Fruit fly (Drosophila melanogaster) whole organism, embryonic: Measurements from ENCODE around the gene Lipt2.

Experiments
- Bdp1 ChIP-seq: fragments of 200-800 bp; sonication (Bioruptor generic); optimal IDR thresholded peaks from 3 replicates; lab custom pipeline; 2016; ENCODE audit warnings: missing biosample characterization, missing genetic modification characterization
- CG10147 ChIP-seq: fragments of 200-800 bp; sonication (Bioruptor generic); optimal IDR thresholded peaks from 2 replicates; lab custom pipeline; 2019; ENCODE audit warnings: missing biosample characterization, mild to moderate bottlenecking, missing genetic modification characterization, moderate library complexity
- CG1024 ChIP-seq: fragments of 200-800 bp; sonication (Bioruptor generic); IDR thresholded peaks from 2 replicates; pipeline ENCODE4 v1.3.6; 2022; ENCODE audit warnings: missing biosample characterization, missing genetic modification characterization
- CG12155 ChIP-seq: fragments of 200-800 bp; sonication (Bioruptor generic); optimal IDR thresholded peaks from 3 replicates; lab custom pipeline; 2016; ENCODE audit warnings: missing biosample characterization, missing genetic modification characterization
- CG12769 ChIP-seq: fragments of 200-800 bp; sonication (Bioruptor generic); optimal IDR thresholded peaks from 2 replicates; lab custom pipeline; 2019; ENCODE audit warnings: missing biosample characterization, mild to moderate bottlenecking, missing genetic modification characterization, moderate library complexity
- CG17568 ChIP-seq: fragments of 200-800 bp; sonication (Bioruptor generic); optimal IDR thresholded peaks from 2 replicates; lab custom pipeline; 2018; ENCODE audit warnings: missing biosample characterization, mild to moderate bottlenecking, missing genetic modification characterization, moderate library complexity
- CG2120 ChIP-seq: fragments of 200-800 bp; sonication (Bioruptor generic); optimal IDR thresholded peaks from 3 replicates; lab custom pipeline; 2016; ENCODE audit warnings: missing biosample characterization, missing genetic modification characterization
- CG2199 ChIP-seq: fragments of 200-800 bp; sonication (Bioruptor generic); IDR thresholded peaks from 3 replicates; pipeline ENCODE4 v1.3.6; 2022; ENCODE audit warnings: missing biosample characterization, missing genetic modification characterization
- CG32532 ChIP-seq: fragments of 200-800 bp; sonication (Bioruptor generic); IDR thresholded peaks from 2 replicates; pipeline ENCODE4 v1.3.6; 2022; ENCODE audit warnings: missing biosample characterization, missing genetic modification characterization
- CG6813 ChIP-seq: fragments of 200-800 bp; sonication (Bioruptor generic); optimal IDR thresholded peaks from 2 replicates; lab custom pipeline; 2017; ENCODE audit warnings: missing biosample characterization, missing genetic modification characterization, mild to moderate bottlenecking, moderate library complexity, missing genetic modification reagents
- CG9215 ChIP-seq: fragments of 200-800 bp; sonication (Bioruptor generic); IDR thresholded peaks from 2 replicates; pipeline ENCODE4 v1.3.6; 2022; ENCODE audit warnings: missing biosample characterization, missing genetic modification characterization
- Chrac-16 ChIP-seq: fragments of 200-800 bp; sonication (Bioruptor generic); optimal IDR thresholded peaks from 3 replicates; lab custom pipeline; 2016; ENCODE audit warnings: missing biosample characterization, missing genetic modification characterization
- CrebB ChIP-seq: fragments of 200-800 bp; sonication (Bioruptor generic); optimal IDR thresholded peaks from 3 replicates; lab custom pipeline; 2018; ENCODE audit warnings: missing biosample characterization, mild to moderate bottlenecking, missing genetic modification characterization
- Deaf1 ChIP-seq: fragments of 200-800 bp; optimal IDR thresholded peaks from 3 replicates; lab custom pipeline; 2019; ENCODE audit warnings: missing biosample characterization, mild to moderate bottlenecking, missing genetic modification characterization, moderate library complexity
- Dip3 ChIP-seq: fragments of 200-800 bp; sonication (Bioruptor generic); optimal IDR thresholded peaks from 3 replicates; lab custom pipeline; 2016; ENCODE audit warnings: missing biosample characterization, missing genetic modification characterization
- Dp ChIP-seq: fragments of 200-800 bp; sonication (Bioruptor generic); optimal IDR thresholded peaks from 2 replicates; lab custom pipeline; 2018; ENCODE audit warnings: missing biosample characterization, mild to moderate bottlenecking, missing genetic modification characterization, moderate library complexity
- E2f2 ChIP-seq: fragments of 200-800 bp; sonication (Bioruptor generic); IDR thresholded peaks from 2 replicates; pipeline ENCODE4 v1.3.6; 2022; ENCODE audit warnings: missing biosample characterization, missing genetic modification characterization
- HHEX ChIP-seq: fragments of 200-800 bp; sonication (Bioruptor generic); optimal IDR thresholded peaks from 3 replicates; lab custom pipeline; 2017; ENCODE audit warnings: missing biosample characterization, mild to moderate bottlenecking, missing genetic modification characterization, missing genetic modification reagents
- Hmr ChIP-seq: fragments of 200-800 bp; sonication (Bioruptor generic); optimal IDR thresholded peaks from 3 replicates; lab custom pipeline; 2017; ENCODE audit warnings: mild to moderate bottlenecking, missing biosample characterization, missing genetic modification reagents, missing genetic modification characterization
- Hr3 ChIP-seq: fragments of 200-800 bp; sonication (Bioruptor generic); optimal IDR thresholded peaks from 3 replicates; lab custom pipeline; 2016; ENCODE audit warnings: missing biosample characterization, missing genetic modification characterization
- MBD-R2 ChIP-seq: fragments of 200-800 bp; sonication (Bioruptor generic); IDR thresholded peaks from 2 replicates; pipeline ENCODE4 v1.3.6; 2022; ENCODE audit warnings: missing biosample characterization, missing genetic modification characterization
- MESR4 ChIP-seq: fragments of 200-800 bp; sonication (Bioruptor generic); optimal IDR thresholded peaks from 2 replicates; lab custom pipeline; 2018; ENCODE audit warnings: missing biosample characterization, mild to moderate bottlenecking, missing genetic modification characterization, moderate library complexity
- Med ChIP-seq: fragments of 200-800 bp; sonication (Bioruptor generic); peaks from one replicate; lab custom pipeline; 2016; ENCODE audit warnings: missing biosample characterization, missing genetic modification characterization, mild to moderate bottlenecking, inconsistent platforms, moderate library complexity
- Nf-YA ChIP-seq: fragments of 200-800 bp; sonication (Bioruptor generic); IDR thresholded peaks from 2 replicates; pipeline ENCODE4 v1.3.6; 2022; ENCODE audit warnings: missing biosample characterization, missing genetic modification characterization
- PHDP ChIP-seq: fragments of 200-800 bp; sonication (Bioruptor generic); optimal IDR thresholded peaks from 3 replicates; lab custom pipeline; 2018; ENCODE audit warnings: missing biosample characterization, mild to moderate bottlenecking, missing genetic modification characterization, moderate library complexity
- Scr ChIP-seq: fragments of 200-800 bp; sonication (Bioruptor generic); IDR thresholded peaks from 2 replicates; pipeline ENCODE4 v1.3.6; 2022; ENCODE audit warnings: missing biosample characterization, missing genetic modification characterization; ENCODE audit not compliant: partially characterized antibody
- amos ChIP-seq: fragments of 200-800 bp; sonication (Bioruptor generic); IDR thresholded peaks from 2 replicates; pipeline ENCODE4 v1.3.6; 2022; ENCODE audit warnings: missing biosample characterization, missing genetic modification characterization; ENCODE audit not compliant: partially characterized antibody
- ara ChIP-seq: fragments of 200-800 bp; sonication (Bioruptor generic); IDR thresholded peaks from 2 replicates; pipeline ENCODE4 v1.3.6; 2022; ENCODE audit warnings: missing biosample characterization, missing genetic modification characterization
- bbx ChIP-seq: fragments of 200-800 bp; sonication (Bioruptor generic); IDR thresholded peaks from 2 replicates; pipeline ENCODE4 v1.3.6; 2022; ENCODE audit warnings: missing biosample characterization, missing genetic modification characterization; ENCODE audit not compliant: partially characterized antibody
- chinmo ChIP-seq: fragments of 200-800 bp; sonication (Bioruptor generic); IDR thresholded peaks from 4 replicates; pipeline ENCODE4 v1.3.6; 2022; ENCODE audit warnings: missing biosample characterization, missing genetic modification characterization; ENCODE audit not compliant: partially characterized antibody
- grau ChIP-seq: fragments of 200-800 bp; optimal IDR thresholded peaks from 3 replicates; lab custom pipeline; 2019; ENCODE audit warnings: missing biosample characterization, mild to moderate bottlenecking, missing genetic modification characterization, moderate library complexity
- ham ChIP-seq: fragments of 200-800 bp; sonication (Bioruptor generic); IDR thresholded peaks from 2 replicates; pipeline ENCODE4 v1.3.6; 2022; ENCODE audit warnings: missing biosample characterization, missing genetic modification characterization
- mld ChIP-seq: fragments of 200-800 bp; sonication (Bioruptor generic); IDR thresholded peaks from 3 replicates; pipeline ENCODE4 v1.3.6; 2022; ENCODE audit warnings: missing biosample characterization, missing genetic modification characterization; ENCODE audit not compliant: partially characterized antibody
- peb ChIP-seq: fragments of 200-800 bp; sonication (Bioruptor generic); IDR thresholded peaks from 2 replicates; pipeline ENCODE4 v1.3.6; 2022; ENCODE audit warnings: missing biosample characterization, missing genetic modification characterization
- prd ChIP-seq, 3 experiments: fragments of >200 bp in 2 of 3; fragments of 200-800 bp in 1 of 3; sonication (Bioruptor generic) in 1 of 3; optimal IDR thresholded peaks in 2 of 3; IDR thresholded peaks in 1 of 3; 2 replicates in 2 of 3; 3 replicates in 1 of 3; pipeline versions ENCODE4 v1.3.6 to Lab custom; 2017 to 2022; ENCODE audit warnings: missing biosample characterization in 1 of 3, missing genetic modification characterization in 1 of 3
- pzg ChIP-seq: fragments of 200-800 bp; sonication (Bioruptor generic); optimal IDR thresholded peaks from 3 replicates; lab custom pipeline; 2018; ENCODE audit warnings: missing biosample characterization, mild to moderate bottlenecking, missing genetic modification characterization, moderate library complexity
- slbo ChIP-seq: fragments of 200-800 bp; sonication (Bioruptor generic); IDR thresholded peaks from 2 replicates; pipeline ENCODE4 v1.3.6; 2022; ENCODE audit warnings: missing biosample characterization, missing genetic modification characterization
- sug ChIP-seq: fragments of 200-800 bp; optimal IDR thresholded peaks from 2 replicates; lab custom pipeline; 2019; ENCODE audit warnings: missing biosample characterization, mild to moderate bottlenecking, missing genetic modification characterization, moderate library complexity
- vnd ChIP-seq: fragments of 200-800 bp; sonication (Bioruptor generic); IDR thresholded peaks from 3 replicates; pipeline ENCODE4 v1.3.6; 2022; ENCODE audit warnings: missing biosample characterization, missing genetic modification characterization; ENCODE audit not compliant: partially characterized antibody

The Lipt2 gene

dm6 chr3R:4403706-4404392 is 33.3 kb downstream of the Lipt2 start (continued):
- TF ChIP-seq CG1024 (no peak), Deaf1 (peak; percentile 45), Dp (no peak), PHDP (tag; lab: Kevin White, UChicago) (peak; percentile 13), Med (peak; percentile 86), CG2199 (GFP tag; lab: Robert Waterston, UW) (0 out of 3 replicates have a peak, but pooled peaks have one; percentile 58), mld (GFP tag; lab: Robert Waterston, UW) (no peak), Dip3 (GFP tag; lab: Kevin White, UChicago) (peak; percentile 38), Nf-YA (GFP tag; lab: Robert Waterston, UW) (0 out of 2 replicates have a peak, but pooled peaks have one; percentile 13), CG2120 (GFP tag; lab: Kevin White, UChicago) (peak; percentile 41), CG12155 (GFP tag; lab: Kevin White, UChicago) (peak; percentile 8), ham (no peak), ara (GFP tag; lab: Robert Waterston, UW) (no peak), Hmr (peak; percentile 45), CG12769 (tag; lab: Kevin White, UChicago) (peak; percentile 50), E2f2 (0 out of 2 replicates have a peak, but pooled peaks have one; percentile 4), CrebB (tag; lab: Kevin White, UChicago) (no peak), chinmo (GFP tag; lab: Robert Waterston, UW) (peak; percentile 57; the same call in 1 of the 4 replicates), MBD-R2 (GFP tag; lab: Robert Waterston, UW) (0 out of 2 replicates have a peak, but pooled peaks have one; percentile 17), vnd (GFP tag; lab: Robert Waterston, UW) (no peak), peb (GFP tag; lab: Robert Waterston, UW) (no peak), prd (optimal IDR thresholded peaks at IDR 0.05; lab: Kevin White, UChicago) (no peak), prd (GFP tag; IDR thresholded peaks at IDR 0.05; lab: Robert Waterston, UW) (0 out of 3 replicates have a peak, but pooled peaks have one; percentile 7), Hr3 (GFP tag; lab: Kevin White, UChicago) (no peak), grau (tag; lab: Kevin White, UChicago) (peak; percentile 79), pzg (GFP tag; lab: Kevin White, UChicago) (peak; percentile 8), bbx (GFP tag; lab: Robert Waterston, UW) (0 out of 2 replicates have a peak, but pooled peaks have one; percentile 6), MESR4 (no peak), CG9215 (GFP tag; lab: Robert Waterston, UW) (no peak), HHEX (GFP tag; lab: Kevin White, UChicago) (peak; percentile 7), Scr (GFP tag; lab: Robert Waterston, UW) (no peak), sug (tag; lab: Kevin White, UChicago) (peak; percentile 65), slbo (GFP tag; lab: Robert Waterston, UW) (peak; percentile 44; the same call in 1 of the 2 replicates), CG17568 (GFP tag; lab: Kevin White, UChicago) (no peak), CG32532 (GFP tag; lab: Robert Waterston, UW) (peak; percentile 22; the same call in 1 of the 2 replicates), amos (0 out of 2 replicates have a peak, but pooled peaks have one; percentile 15), CG10147 (peak; percentile 4), CG6813 (GFP tag; lab: Kevin White, UChicago) (peak; percentile 29), Chrac-16 (peak; percentile 5), Bdp1 (peak; percentile 6)
